Worm (Caenorhabditis elegans): Measurements from ENCODE around the gene bath-10.

Gene bath-10

DNA sequence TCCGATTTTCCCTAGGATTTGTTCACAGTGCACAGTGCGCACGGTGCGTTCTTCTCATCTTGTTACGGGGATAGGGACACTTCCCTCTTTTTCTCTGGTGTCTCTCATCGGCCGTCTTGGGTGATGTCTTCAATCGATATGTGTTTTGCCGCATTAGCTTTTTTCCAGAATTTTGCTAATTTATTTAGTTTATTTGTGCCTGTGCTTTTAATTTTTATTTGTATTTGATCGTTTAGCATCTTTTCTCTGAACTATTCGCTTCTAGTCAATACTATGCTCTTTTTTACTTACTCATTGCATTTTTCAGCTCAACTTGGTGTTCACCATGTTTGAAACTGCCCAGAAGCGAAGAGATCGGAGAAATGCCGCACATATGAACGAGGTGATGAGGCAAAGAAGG is 34.6 kb upstream of the bath-10 start, which contains the start of gene F14D2.5:
Gene F14D2.5, plus strand, starts transcription at position 301 of the 400 bp plus-strand sequence.
- TF ChIP-seq sox-2 (GFP tag; IDR thresholded peaks at IDR 0.05) (no peak), odd-2 (tag; optimal IDR thresholded peaks at IDR 0.05) (no peak), npax-4 (tag; optimal IDR thresholded peaks at IDR 0.05) (no peak), hlh-30 (tag; optimal IDR thresholded peaks at IDR 0.05; ENCODE audit: insufficient read depth) (no peak), pax-1 (tag; optimal IDR thresholded peaks at IDR 0.05) (no peak), ets-4 (tag; optimal IDR thresholded peaks at IDR 0.05) (no peak), gmeb-2 (tag; optimal IDR thresholded peaks at IDR 0.05) (no peak), sdc-2 (tag; optimal IDR thresholded peaks at IDR 0.05) (no peak), hlh-6 (tag; optimal IDR thresholded peaks at IDR 0.05) (no peak), eyg-1 (tag; optimal IDR thresholded peaks at IDR 0.05) (no peak), elt-4 (tag; optimal IDR thresholded peaks at IDR 0.05) (no peak), hlh-15 (tag; optimal IDR thresholded peaks at IDR 0.05) (no peak), ceh-48 (tag; optimal IDR thresholded peaks at IDR 0.05) (no peak), K02D7.2 (tag; optimal IDR thresholded peaks at IDR 0.05) (no peak), ztf-16 (tag; optimal IDR thresholded peaks at IDR 0.05) (no peak)

- no peak for TF ChIP-seq unc-42 (tag; optimal IDR thresholded peaks at IDR 0.05)
- TF ChIP-seq mec-3 (tag; optimal IDR thresholded peaks at IDR 0.05; ENCODE audit: borderline replicate concordance): no peak
- no peak for TF ChIP-seq ceh-2 (tag; optimal IDR thresholded peaks at IDR 0.05)
- TF ChIP-seq lim-6 (tag; optimal IDR thresholded peaks at IDR 0.05): no peak
- TF ChIP-seq ceh-24 (tag; optimal IDR thresholded peaks at IDR 0.05): no peak
Observed at ce11 chrII:3340818-3341217, 34.1 kb upstream of the bath-10 start.

DNA sequence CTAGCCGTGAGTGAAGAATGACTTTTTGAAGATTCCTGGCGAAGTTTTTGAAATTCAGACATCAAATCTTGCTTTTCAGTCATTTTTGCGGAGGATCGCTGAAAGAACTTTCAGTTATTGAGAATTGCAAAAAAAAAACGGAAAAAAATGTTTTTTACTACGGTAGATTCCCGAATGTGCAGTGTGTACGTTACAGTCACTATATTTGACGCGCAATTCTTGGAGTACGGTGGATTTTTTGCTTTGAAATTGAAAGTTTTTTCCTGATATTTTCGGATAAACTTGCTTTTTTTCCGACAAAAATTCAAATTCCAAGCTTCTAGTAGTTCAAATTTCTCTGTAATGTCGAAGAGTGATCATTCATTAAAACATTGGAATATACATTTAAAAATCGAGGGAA is 32.9 kb upstream of the bath-10 start, which contains the start of gene F14D2.11:
Gene F14D2.11, minus strand, starts transcription at position 101 of the 400 bp plus-strand sequence.
- TF ChIP-seq syd-9 (tag; optimal IDR thresholded peaks at IDR 0.05): no peak
- no peak for TF ChIP-seq pha-4 (tag; optimal IDR thresholded peaks at IDR 0.05)
- no peak for TF ChIP-seq dmd-4 (tag; optimal IDR thresholded peaks at IDR 0.05; ENCODE audit: borderline replicate concordance)

DNA sequence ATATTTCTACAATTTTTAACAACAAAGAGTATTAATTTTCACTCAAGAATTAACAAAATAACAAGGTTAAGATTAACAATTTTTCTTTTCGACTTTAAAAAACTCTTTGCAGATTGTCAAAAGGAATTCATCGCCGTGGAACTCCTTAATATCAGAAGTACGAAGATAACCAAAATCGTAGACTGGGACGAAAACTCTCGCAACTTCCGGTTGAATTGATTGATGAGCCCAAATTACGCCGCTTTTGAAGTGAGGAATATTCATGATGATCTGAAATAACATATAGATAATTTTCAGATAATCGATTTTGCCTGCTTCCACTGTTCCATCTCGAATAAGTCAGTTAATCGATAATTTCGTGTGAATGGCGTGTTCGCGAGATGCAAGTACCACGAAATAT is 31.2 kb upstream of the bath-10 start, which contains the start of gene F14D2.15:
Gene F14D2.15, minus strand, starts transcription at position 101 of the 400 bp plus-strand sequence.
- TF ChIP-seq pha-4 (tag; optimal IDR thresholded peaks at IDR 0.05): no peak

DNA sequence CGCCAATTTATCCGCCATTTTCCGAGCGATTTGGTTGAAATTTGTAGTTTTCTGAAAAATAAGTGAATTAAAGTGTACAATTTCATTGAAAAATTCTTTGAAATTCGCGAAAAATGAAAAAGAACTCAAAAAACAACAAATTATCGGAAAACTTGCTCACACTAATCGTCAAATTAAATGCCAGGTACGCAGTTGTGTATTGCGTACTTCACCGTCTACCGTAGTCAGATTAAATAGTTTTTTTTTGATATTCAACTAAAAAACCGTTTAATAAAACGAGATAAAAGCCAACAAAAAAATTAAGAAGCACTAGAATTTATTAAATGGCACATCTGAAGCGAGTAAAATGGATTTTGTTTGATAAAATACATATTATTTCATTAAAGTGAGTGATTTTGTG is 30.0 kb upstream of the bath-10 start, which contains the start of gene bath-28:
Gene bath-28, minus strand, starts transcription at position 51 of the 400 bp plus-strand sequence.
- TF ChIP-seq tbx-2 (tag; optimal IDR thresholded peaks at IDR 0.05) (no peak), pha-4 (tag; optimal IDR thresholded peaks at IDR 0.05) (no peak), ceh-6 (GFP tag; optimal IDR thresholded peaks at IDR 0.05) (no peak), unc-86 (tag; optimal IDR thresholded peaks at IDR 0.05) (no peak), pha-2 (tag; optimal IDR thresholded peaks at IDR 0.05) (no peak), ceh-18 (tag; optimal IDR thresholded peaks at IDR 0.05) (no peak), K09A11.1 (tag; optimal IDR thresholded peaks at IDR 0.05; ENCODE audit: insufficient read depth) (no peak), hlh-8 (tag; optimal IDR thresholded peaks at IDR 0.05) (no peak), eyg-1 (tag; optimal IDR thresholded peaks at IDR 0.05) (no peak), hlh-15 (tag; optimal IDR thresholded peaks at IDR 0.05) (no peak), K02D7.2 (tag; optimal IDR thresholded peaks at IDR 0.05) (no peak), ama-1 (optimal IDR thresholded peaks at IDR 0.05) (no peak), syd-9 (tag; optimal IDR thresholded peaks at IDR 0.05) (no peak), ceh-2 (tag; optimal IDR thresholded peaks at IDR 0.05) (no peak)

- TF ChIP-seq ceh-14 (tag; optimal IDR thresholded peaks at IDR 0.05) (no peak), lim-6 (tag; optimal IDR thresholded peaks at IDR 0.05) (no peak), hlh-15 (tag; optimal IDR thresholded peaks at IDR 0.05) (no peak), odd-2 (tag; optimal IDR thresholded peaks at IDR 0.05) (no peak), K02D7.2 (tag; optimal IDR thresholded peaks at IDR 0.05) (no peak), ceh-19 (GFP tag; optimal IDR thresholded peaks at IDR 0.05) (no peak)
Observed at ce11 chrII:3346328-3346780, 28.5 kb upstream of the bath-10 start, which contains the start of gene bath-30. bath-30 (minus strand) TSS chrII:3346378.

All from whole organism, late embryonic.